Worm (Caenorhabditis elegans) whole organism, late embryonic: Measurements from ENCODE around the gene srh-4.

Source experiments
- C08G9.2 ChIP-seq: sonication (generic microtip); optimal IDR thresholded peaks from 2 replicates; lab custom pipeline; 2016; ENCODE audit warnings: mild to moderate bottlenecking, missing genetic modification characterization, moderate library complexity, missing compliant biosample characterization
- F13H6.1 ChIP-seq: sonication (generic microtip); optimal IDR thresholded peaks from 2 replicates; lab custom pipeline; 2016; ENCODE audit warnings: missing genetic modification characterization, missing compliant biosample characterization
- K02D7.2 ChIP-seq: sonication (generic microtip); optimal IDR thresholded peaks from 2 replicates; lab custom pipeline; 2017; ENCODE audit warnings: mild to moderate bottlenecking, missing genetic modification characterization, missing compliant biosample characterization
- K09A11.1 ChIP-seq: sonication (generic microtip); optimal IDR thresholded peaks from 2 replicates; lab custom pipeline; 2017; ENCODE audit warnings: antibody characterized with exemption, mild to moderate bottlenecking, missing genetic modification characterization, missing compliant biosample characterization; ENCODE audit not compliant: insufficient read depth
- ceh-2 ChIP-seq: sonication (generic microtip); optimal IDR thresholded peaks from 2 replicates; lab custom pipeline; 2016; ENCODE audit warnings: missing genotype, missing genetic modification characterization, missing compliant biosample characterization
- ceh-31 ChIP-seq: sonication (generic microtip); optimal IDR thresholded peaks from 2 replicates; lab custom pipeline; 2016; ENCODE audit warnings: missing genetic modification characterization, missing compliant biosample characterization
- ceh-48 ChIP-seq: sonication (generic microtip); optimal IDR thresholded peaks from 2 replicates; lab custom pipeline; 2016; ENCODE audit warnings: missing genetic modification characterization, inconsistent platforms, missing compliant biosample characterization
- ceh-6 ChIP-seq: fragments of 200-800 bp; sonication (Bioruptor generic); optimal IDR thresholded peaks from 2 replicates; lab custom pipeline; 2018; ENCODE audit warnings: mild to moderate bottlenecking, missing genetic modification characterization, missing compliant biosample characterization
- che-1 ChIP-seq: sonication (generic microtip); optimal IDR thresholded peaks from 2 replicates; lab custom pipeline; 2016; ENCODE audit warnings: mild to moderate bottlenecking, missing genetic modification characterization, missing compliant biosample characterization
- dmd-4 ChIP-seq: sonication (generic microtip); optimal IDR thresholded peaks from 2 replicates; lab custom pipeline; 2016; ENCODE audit warnings: borderline replicate concordance, missing genetic modification characterization, missing compliant biosample characterization
- elt-2 ChIP-seq: sonication (generic microtip); optimal IDR thresholded peaks from 2 replicates; lab custom pipeline; 2016; ENCODE audit warnings: missing genetic modification reagents, missing genetic modification characterization, missing compliant biosample characterization
- elt-4 ChIP-seq: sonication (generic microtip); optimal IDR thresholded peaks from 2 replicates; lab custom pipeline; 2016; ENCODE audit warnings: missing genetic modification characterization, missing compliant biosample characterization
- ets-4 ChIP-seq: sonication (generic microtip); optimal IDR thresholded peaks from 2 replicates; lab custom pipeline; 2016; ENCODE audit warnings: missing genetic modification characterization, missing compliant biosample characterization
- hlh-13 ChIP-seq: fragments of 200-800 bp; sonication (Bioruptor generic); optimal IDR thresholded peaks from 2 replicates; lab custom pipeline; 2018; ENCODE audit warnings: mild to moderate bottlenecking, missing genetic modification characterization, missing compliant biosample characterization
- hlh-6 ChIP-seq: sonication (generic microtip); optimal IDR thresholded peaks from 2 replicates; lab custom pipeline; 2016; ENCODE audit warnings: missing genotype, missing genetic modification characterization, missing compliant biosample characterization
- hlh-8 ChIP-seq: sonication (generic microtip); optimal IDR thresholded peaks from 2 replicates; lab custom pipeline; 2016; ENCODE audit warnings: missing genotype, missing genetic modification characterization, missing compliant biosample characterization
- lim-6 ChIP-seq: sonication (generic microtip); optimal IDR thresholded peaks from 2 replicates; lab custom pipeline; 2016; ENCODE audit warnings: missing genetic modification characterization, missing compliant biosample characterization
- nfya-1 ChIP-seq: sonication (generic microtip); optimal IDR thresholded peaks from 2 replicates; lab custom pipeline; 2017; ENCODE audit warnings: missing genetic modification characterization, mild to moderate bottlenecking, missing compliant biosample characterization, antibody characterized with exemption, moderate library complexity
- nhr-232 ChIP-seq: sonication (generic microtip); optimal IDR thresholded peaks from 2 replicates; lab custom pipeline; 2016; ENCODE audit warnings: missing genetic modification characterization, missing compliant biosample characterization
- odd-2 ChIP-seq: sonication (generic microtip); optimal IDR thresholded peaks from 2 replicates; lab custom pipeline; 2017; ENCODE audit warnings: antibody characterized with exemption, mild to moderate bottlenecking, missing genetic modification characterization, missing compliant biosample characterization
- pat-9 ChIP-seq: fragments of 200-800 bp; sonication (Bioruptor generic); optimal IDR thresholded peaks from 2 replicates; lab custom pipeline; 2018; ENCODE audit warnings: mild to moderate bottlenecking, missing genetic modification characterization, moderate library complexity, missing compliant biosample characterization
- pax-1 ChIP-seq: fragments of 150-350 bp; optimal IDR thresholded peaks from 2 replicates; lab custom pipeline; 2014; ENCODE audit warnings: missing biosample characterization, missing genetic modification characterization
- pha-2 ChIP-seq: sonication (generic microtip); optimal IDR thresholded peaks from 2 replicates; lab custom pipeline; 2017; ENCODE audit warnings: mild to moderate bottlenecking, missing genetic modification characterization, missing compliant biosample characterization
- pha-4 ChIP-seq: fragments of 150-350 bp; optimal IDR thresholded peaks from 2 replicates; lab custom pipeline; 2018; ENCODE audit warnings: missing biosample characterization, missing genetic modification reagents, missing genetic modification characterization
- ref-2 ChIP-seq: sonication (generic microtip); optimal IDR thresholded peaks from 2 replicates; lab custom pipeline; 2016; ENCODE audit warnings: missing genetic modification characterization, missing compliant biosample characterization
- rnt-1 ChIP-seq: sonication (generic microtip); optimal IDR thresholded peaks from 2 replicates; lab custom pipeline; 2016; ENCODE audit warnings: missing genetic modification characterization, missing compliant biosample characterization
- sdc-2 ChIP-seq: sonication (generic microtip); optimal IDR thresholded peaks from 2 replicates; lab custom pipeline; 2016; ENCODE audit warnings: missing genotype, missing genetic modification characterization, missing compliant biosample characterization
- sox-2 ChIP-seq: fragments of 200-800 bp; sonication (Bioruptor generic); IDR thresholded peaks from 2 replicates; pipeline ENCODE4 v1.3.6; 2022; ENCODE audit warnings: missing genetic modification reagents, missing genetic modification characterization, missing compliant biosample characterization
- sox-4 ChIP-seq: sonication (generic microtip); optimal IDR thresholded peaks from 2 replicates; lab custom pipeline; 2017; ENCODE audit warnings: mild to moderate bottlenecking, missing genetic modification characterization, inconsistent platforms, missing compliant biosample characterization
- tbx-2 ChIP-seq: sonication (generic microtip); optimal IDR thresholded peaks from 2 replicates; lab custom pipeline; 2016; ENCODE audit warnings: missing genetic modification characterization, missing compliant biosample characterization
- tbx-7 ChIP-seq: sonication (generic microtip); optimal IDR thresholded peaks from 2 replicates; lab custom pipeline; 2016; ENCODE audit warnings: missing genotype, missing genetic modification characterization, missing compliant biosample characterization
- ttx-3 ChIP-seq: sonication (generic microtip); optimal IDR thresholded peaks from 2 replicates; lab custom pipeline; 2016; ENCODE audit warnings: missing genetic modification reagents, missing genetic modification characterization, missing compliant biosample characterization
- unc-3 ChIP-seq, 2 experiments: fragments of 200-800 bp in 1 of 2; sonication (Bioruptor generic) in 1 of 2; sonication (generic microtip) in 1 of 2; conservative IDR thresholded peaks in 1 of 2; optimal IDR thresholded peaks in 1 of 2; 2 replicates each; pipeline versions ENCODE4 v1.3.6 to Lab custom; 2016 to 2022; ENCODE audit warnings: missing compliant biosample characterization in 2 of 2, missing genetic modification characterization in 2 of 2, missing genetic modification reagents in 1 of 2
- ztf-16 ChIP-seq: sonication (generic microtip); optimal IDR thresholded peaks from 2 replicates; lab custom pipeline; 2017; ENCODE audit warnings: missing genetic modification characterization, missing compliant biosample characterization

The srh-4 gene

ce11 chrV:4046122-4046521 is 35.9 kb downstream of the srh-4 start, which contains the start of gene phat-7:
phat-7 (plus strand) TSS chrV:4046422.
- TF ChIP-seq nfya-1 (tag; lab: Kevin White, UChicago) = no peak
- no peak for TF ChIP-seq sox-4 (tag; lab: Kevin White, UChicago)
- TF ChIP-seq ceh-6 (GFP tag; lab: Kevin White, UChicago) = no peak
- TF ChIP-seq ets-4 (tag; lab: Kevin White, UChicago) = no peak
- no peak for TF ChIP-seq C08G9.2 (tag; lab: Kevin White, UChicago)
- no peak for TF ChIP-seq K09A11.1 (tag; lab: Kevin White, UChicago)

- TF ChIP-seq K02D7.2 (tag; lab: Kevin White, UChicago) (no peak), rnt-1 (tag; lab: Kevin White, UChicago) (no peak), pha-2 (tag; lab: Kevin White, UChicago) (no peak), hlh-6 (no peak), ceh-2 (tag; lab: Kevin White, UChicago) (no peak), ref-2 (tag; lab: Kevin White, UChicago) (no peak), tbx-7 (tag; lab: Kevin White, UChicago) (no peak), ttx-3 (tag; lab: Kevin White, UChicago) (no peak), lim-6 (tag; lab: Kevin White, UChicago) (no peak), nhr-232 (tag; lab: Kevin White, UChicago) (no peak), hlh-8 (tag; lab: Kevin White, UChicago) (no peak), pax-1 (no peak), tbx-2 (tag; lab: Kevin White, UChicago) (no peak)
These were observed 37.3 kb downstream of the srh-4 start, which contains the start of gene srh-169 for ce11 chrV:4047541-4047940. srh-169 (plus strand) TSS chrV:4047841.

- TF ChIP-seq ceh-2 (tag; lab: Kevin White, UChicago) = no peak
- no peak for TF ChIP-seq che-1
- no peak for TF ChIP-seq sox-2 (GFP tag; lab: Robert Waterston, UW)
- TF ChIP-seq dmd-4 (tag; lab: Kevin White, UChicago) = no peak
- no peak for TF ChIP-seq F13H6.1
These were observed 44.8 kb downstream of the srh-4 start, which contains the start of gene djr-1.2 for ce11 chrV:4055025-4055424. djr-1.2 (minus strand) TSS chrV:4055125.

- TF ChIP-seq odd-2 = no peak
- no peak for TF ChIP-seq ceh-31 (tag; lab: Kevin White, UChicago)
- no peak for TF ChIP-seq pha-4
- TF ChIP-seq hlh-13 (GFP tag; lab: Kevin White, UChicago) = no peak
- TF ChIP-seq lim-6 (tag; lab: Kevin White, UChicago) = no peak
- no peak for TF ChIP-seq F13H6.1
- TF ChIP-seq elt-4 (tag; lab: Kevin White, UChicago) = no peak
- TF ChIP-seq unc-3 (GFP tag; conservative IDR thresholded peaks at IDR 0.05; lab: Robert Waterston, UW) = no peak
- no peak for TF ChIP-seq unc-3 (tag; optimal IDR thresholded peaks at IDR 0.05; lab: Kevin White, UChicago)
- no peak for TF ChIP-seq ztf-16 (tag; lab: Kevin White, UChicago)
- no peak for TF ChIP-seq sdc-2 (tag; lab: Kevin White, UChicago)
- no peak for TF ChIP-seq nfya-1 (tag; lab: Kevin White, UChicago)
- TF ChIP-seq ceh-48 (tag; lab: Kevin White, UChicago) = no peak
- TF ChIP-seq tbx-2 (tag; lab: Kevin White, UChicago) = no peak
- no peak for TF ChIP-seq pat-9 (tag; lab: Kevin White, UChicago)
- TF ChIP-seq elt-2 (tag; lab: Kevin White, UChicago) = no peak
- TF ChIP-seq, all 69 proteins: peak for 0
These were observed 45.9 kb downstream of the srh-4 start for ce11 chrV:4056203-4056602.
